Worm (Caenorhabditis elegans): ENCODE measurements around the gene H43E16.1.
"Not testable (repeated sequence)": the region's sequence is repeated elsewhere in the genome, so short reads cannot be mapped to it uniquely, and the experiment has no call there.

The H43E16.1 gene

ce11 chrII:6673894-6674293 is at the start of gene H43E16.1:
TSS of gene H43E16.1 (plus strand) at chrII:6674268.
- TF ChIP-seq ztf-29 (GFP tag; IDR thresholded peaks at IDR 0.05) (no peak), klf-2 (GFP tag; conservative IDR thresholded peaks at IDR 0.05) (no peak), med-1 (GFP tag; optimal IDR thresholded peaks at IDR 0.05; ENCODE audit: insufficient read depth) (no peak), T22C8.4 (GFP tag; IDR thresholded peaks at IDR 0.05) (no peak), ztf-23 (GFP tag; IDR thresholded peaks at IDR 0.05) (no peak), ref-1 (GFP tag; conservative IDR thresholded peaks at IDR 0.05) (no peak), flt-1 (GFP tag; IDR thresholded peaks at IDR 0.05) (no peak), cog-1 (tag; optimal IDR thresholded peaks at IDR 0.05) (no peak), tab-1 (GFP tag; IDR thresholded peaks at IDR 0.05) (no peak)

- no peak for TF ChIP-seq ref-1 (GFP tag; conservative IDR thresholded peaks at IDR 0.05)
- TF ChIP-seq klf-2 (GFP tag; conservative IDR thresholded peaks at IDR 0.05) = no peak
- no peak for TF ChIP-seq flt-1 (GFP tag; IDR thresholded peaks at IDR 0.05)
- no peak for TF ChIP-seq ztf-23 (GFP tag; IDR thresholded peaks at IDR 0.05)
- no peak for TF ChIP-seq T22C8.4 (GFP tag; IDR thresholded peaks at IDR 0.05)
- TF ChIP-seq med-1 (GFP tag; optimal IDR thresholded peaks at IDR 0.05; ENCODE audit: insufficient read depth) = no peak
- no peak for TF ChIP-seq ztf-29 (GFP tag; IDR thresholded peaks at IDR 0.05)
- TF ChIP-seq cog-1 (tag; optimal IDR thresholded peaks at IDR 0.05) = no peak
- no peak for TF ChIP-seq tab-1 (GFP tag; IDR thresholded peaks at IDR 0.05)
Observed at ce11 chrII:6625302-6625701, 48.8 kb upstream of the H43E16.1 start, which contains the start of gene F54H5.14. TSS of gene F54H5.14 (minus strand) at chrII:6625402.

ce11 chrII:6627182-6627581 is 46.9 kb upstream of the H43E16.1 start, which contains the start of the genes F54H5.5 and F54H5.2:
TSS of gene F54H5.5 (minus strand) at chrII:6627282.
TSS of gene F54H5.2 (plus strand) at chrII:6627484.
- not testable (repeated sequence) for TF ChIP-seq med-1 (GFP tag; optimal IDR thresholded peaks at IDR 0.05; ENCODE audit: insufficient read depth); T22C8.4 (GFP tag; IDR thresholded peaks at IDR 0.05); klf-2 (GFP tag; conservative IDR thresholded peaks at IDR 0.05)

- no peak for TF ChIP-seq T22C8.4 (GFP tag; IDR thresholded peaks at IDR 0.05)
- TF ChIP-seq flt-1 (GFP tag; IDR thresholded peaks at IDR 0.05) = no peak
- no peak for TF ChIP-seq ztf-23 (GFP tag; IDR thresholded peaks at IDR 0.05)
- no peak for TF ChIP-seq tab-1 (GFP tag; IDR thresholded peaks at IDR 0.05)
- no peak for TF ChIP-seq ref-1 (GFP tag; conservative IDR thresholded peaks at IDR 0.05)
- no peak for TF ChIP-seq cog-1 (tag; optimal IDR thresholded peaks at IDR 0.05)
- TF ChIP-seq klf-2 (GFP tag; conservative IDR thresholded peaks at IDR 0.05) = no peak
- no peak for TF ChIP-seq ztf-29 (GFP tag; IDR thresholded peaks at IDR 0.05)
- TF ChIP-seq med-1 (GFP tag; optimal IDR thresholded peaks at IDR 0.05; ENCODE audit: insufficient read depth) = no peak
Observed at ce11 chrII:6628397-6628796, 45.7 kb upstream of the H43E16.1 start.

ce11 chrII:6629775-6630174 is 44.3 kb upstream of the H43E16.1 start:
- no peak for TF ChIP-seq ztf-29 (GFP tag; IDR thresholded peaks at IDR 0.05)
- TF ChIP-seq cog-1 (tag; optimal IDR thresholded peaks at IDR 0.05) = no peak
- no peak for TF ChIP-seq ztf-23 (GFP tag; IDR thresholded peaks at IDR 0.05)
- no peak for TF ChIP-seq flt-1 (GFP tag; IDR thresholded peaks at IDR 0.05)
- TF ChIP-seq ref-1 (GFP tag; conservative IDR thresholded peaks at IDR 0.05) = no peak
- no peak for TF ChIP-seq tab-1 (GFP tag; IDR thresholded peaks at IDR 0.05)
- TF ChIP-seq med-1 (GFP tag; optimal IDR thresholded peaks at IDR 0.05; ENCODE audit: insufficient read depth) = no peak
- no peak for TF ChIP-seq klf-2 (GFP tag; conservative IDR thresholded peaks at IDR 0.05)
- TF ChIP-seq T22C8.4 (GFP tag; IDR thresholded peaks at IDR 0.05) = no peak

ce11 chrII:6630811-6631210 is 43.3 kb upstream of the H43E16.1 start, which contains the start of gene T19D12.4:
TSS of gene T19D12.4 (plus strand) at chrII:6631105.
- no peak for TF ChIP-seq ztf-23 (GFP tag; IDR thresholded peaks at IDR 0.05)
- no peak for TF ChIP-seq ztf-29 (GFP tag; IDR thresholded peaks at IDR 0.05)
- no peak for TF ChIP-seq ref-1 (GFP tag; conservative IDR thresholded peaks at IDR 0.05)
- TF ChIP-seq flt-1 (GFP tag; IDR thresholded peaks at IDR 0.05) = no peak
- TF ChIP-seq tab-1 (GFP tag; IDR thresholded peaks at IDR 0.05) = no peak
- TF ChIP-seq T22C8.4 (GFP tag; IDR thresholded peaks at IDR 0.05) = no peak
- TF ChIP-seq klf-2 (GFP tag; conservative IDR thresholded peaks at IDR 0.05) = no peak
- TF ChIP-seq cog-1 (tag; optimal IDR thresholded peaks at IDR 0.05) = no peak
- no peak for TF ChIP-seq med-1 (GFP tag; optimal IDR thresholded peaks at IDR 0.05; ENCODE audit: insufficient read depth)

ce11 chrII:6631995-6632394 is 42.1 kb upstream of the H43E16.1 start:
- TF ChIP-seq cog-1 (tag; optimal IDR thresholded peaks at IDR 0.05) (no peak), T22C8.4 (GFP tag; IDR thresholded peaks at IDR 0.05) (no peak), flt-1 (GFP tag; IDR thresholded peaks at IDR 0.05) (no peak), ztf-29 (GFP tag; IDR thresholded peaks at IDR 0.05) (no peak), ref-1 (GFP tag; conservative IDR thresholded peaks at IDR 0.05) (no peak), tab-1 (GFP tag; IDR thresholded peaks at IDR 0.05) (no peak), klf-2 (GFP tag; conservative IDR thresholded peaks at IDR 0.05) (no peak), ztf-23 (GFP tag; IDR thresholded peaks at IDR 0.05) (no peak), med-1 (GFP tag; optimal IDR thresholded peaks at IDR 0.05; ENCODE audit: insufficient read depth) (no peak)

- no peak for TF ChIP-seq ztf-23 (GFP tag; IDR thresholded peaks at IDR 0.05)
- no peak for TF ChIP-seq klf-2 (GFP tag; conservative IDR thresholded peaks at IDR 0.05)
- no peak for TF ChIP-seq cog-1 (tag; optimal IDR thresholded peaks at IDR 0.05)
- no peak for TF ChIP-seq med-1 (GFP tag; optimal IDR thresholded peaks at IDR 0.05; ENCODE audit: insufficient read depth)
- no peak for TF ChIP-seq flt-1 (GFP tag; IDR thresholded peaks at IDR 0.05)
- no peak for TF ChIP-seq tab-1 (GFP tag; IDR thresholded peaks at IDR 0.05)
- no peak for TF ChIP-seq T22C8.4 (GFP tag; IDR thresholded peaks at IDR 0.05)
- TF ChIP-seq ztf-29 (GFP tag; IDR thresholded peaks at IDR 0.05) = no peak
- TF ChIP-seq ref-1 (GFP tag; conservative IDR thresholded peaks at IDR 0.05) = no peak
Observed at ce11 chrII:6636136-6636535, 37.9 kb upstream of the H43E16.1 start, which contains the start of gene T19D12.5. TSS of gene T19D12.5 (minus strand) at chrII:6636236.

ce11 chrII:6637854-6638253 is 36.2 kb upstream of the H43E16.1 start:
- TF ChIP-seq cog-1 (tag; optimal IDR thresholded peaks at IDR 0.05) (no peak), flt-1 (GFP tag; IDR thresholded peaks at IDR 0.05) (no peak), T22C8.4 (GFP tag; IDR thresholded peaks at IDR 0.05) (no peak), med-1 (GFP tag; optimal IDR thresholded peaks at IDR 0.05; ENCODE audit: insufficient read depth) (no peak), ref-1 (GFP tag; conservative IDR thresholded peaks at IDR 0.05) (no peak), ztf-29 (GFP tag; IDR thresholded peaks at IDR 0.05) (no peak), ztf-23 (GFP tag; IDR thresholded peaks at IDR 0.05) (no peak), tab-1 (GFP tag; IDR thresholded peaks at IDR 0.05) (no peak), klf-2 (GFP tag; conservative IDR thresholded peaks at IDR 0.05) (no peak)

All from whole organism, midembryonic.